Worm (Caenorhabditis elegans) whole organism, L3 larva: ENCODE measurements around the gene str-262.

Source experiments
- ZK546.5 ChIP-seq: sonication (generic microtip); optimal IDR thresholded peaks from 2 replicates; lab custom pipeline; 2017; ENCODE audit warnings: missing biosample characterization, missing genetic modification characterization
- daf-12 ChIP-seq: fragments of 150-350 bp; optimal IDR thresholded peaks from 2 replicates; lab custom pipeline; 2014; ENCODE audit warnings: missing biosample characterization, missing genetic modification reagents, missing genetic modification characterization
- fkh-10 ChIP-seq: sonication (generic microtip); optimal IDR thresholded peaks from 2 replicates; lab custom pipeline; 2017; ENCODE audit warnings: missing biosample characterization, missing genetic modification reagents, missing genetic modification characterization
- jun-1 ChIP-seq: fragments of 150-350 bp; optimal IDR thresholded peaks from 2 replicates; lab custom pipeline; 2014; ENCODE audit warnings: missing biosample characterization, missing genetic modification reagents, missing genetic modification characterization
- nfya-1 ChIP-seq: sonication (generic microtip); optimal IDR thresholded peaks from 2 replicates; lab custom pipeline; 2017; ENCODE audit warnings: missing genetic modification characterization, mild to moderate bottlenecking, missing compliant biosample characterization, antibody characterized with exemption, moderate library complexity; ENCODE audit not compliant: insufficient read depth
- nhr-12 ChIP-seq: fragments of 150-350 bp; optimal IDR thresholded peaks from 2 replicates; lab custom pipeline; 2014; ENCODE audit warnings: missing biosample characterization, missing genetic modification characterization
- nhr-237 ChIP-seq: fragments of 150-350 bp; optimal IDR thresholded peaks from 2 replicates; lab custom pipeline; 2014; ENCODE audit warnings: missing biosample characterization, missing genetic modification characterization
- pqm-1 ChIP-seq: fragments of 150-350 bp; optimal IDR thresholded peaks from 2 replicates; lab custom pipeline; 2017; ENCODE audit warnings: missing biosample characterization, missing genetic modification characterization, inconsistent platforms
- skn-1 ChIP-seq: fragments of 150-350 bp; optimal IDR thresholded peaks from 2 replicates; lab custom pipeline; 2014; ENCODE audit warnings: missing biosample characterization, missing genetic modification characterization
- ztf-4 ChIP-seq: fragments of 150-350 bp; optimal IDR thresholded peaks from 2 replicates; lab custom pipeline; 2014; ENCODE audit warnings: missing biosample characterization, missing genetic modification characterization

DNA sequence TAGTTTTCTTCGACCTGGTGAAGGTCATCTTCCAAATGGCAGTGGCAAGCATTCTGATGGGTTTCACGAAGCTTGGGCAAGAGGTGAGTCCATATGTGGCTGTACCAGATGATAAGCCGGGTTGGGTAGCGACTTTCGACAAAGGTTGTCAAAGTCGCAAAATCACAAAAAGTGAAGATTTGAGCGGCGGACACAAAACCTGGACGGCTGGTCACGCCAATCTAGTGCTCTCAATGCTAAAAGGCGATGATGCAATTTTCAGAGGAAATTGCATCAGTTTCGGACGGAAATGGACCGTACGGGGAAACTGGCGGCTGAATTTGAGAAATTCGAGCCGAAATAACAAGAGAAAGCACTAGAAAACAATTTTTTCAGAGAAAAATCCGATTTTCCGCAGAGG lies 44.7 kb upstream of the str-262 start:
- TF ChIP-seq nhr-237 (tag; lab: Kevin White, UChicago), result no peak
- no peak for TF ChIP-seq ZK546.5 (tag; lab: Kevin White, UChicago)
- TF ChIP-seq jun-1 (tag; lab: Kevin White, UChicago), result no peak
- TF ChIP-seq ztf-4 (tag; lab: Kevin White, UChicago), result no peak
- no peak for TF ChIP-seq nfya-1
- TF ChIP-seq fkh-10, result no peak
- no peak for TF ChIP-seq daf-12
- TF ChIP-seq skn-1, result no peak
- no peak for TF ChIP-seq nhr-12 (tag; lab: Kevin White, UChicago)
- no peak for TF ChIP-seq pqm-1 (tag; lab: Kevin White, UChicago)
